Worm (Caenorhabditis elegans): ENCODE results near the gene C08F11.7.

C08F11.7 gene

DNA sequence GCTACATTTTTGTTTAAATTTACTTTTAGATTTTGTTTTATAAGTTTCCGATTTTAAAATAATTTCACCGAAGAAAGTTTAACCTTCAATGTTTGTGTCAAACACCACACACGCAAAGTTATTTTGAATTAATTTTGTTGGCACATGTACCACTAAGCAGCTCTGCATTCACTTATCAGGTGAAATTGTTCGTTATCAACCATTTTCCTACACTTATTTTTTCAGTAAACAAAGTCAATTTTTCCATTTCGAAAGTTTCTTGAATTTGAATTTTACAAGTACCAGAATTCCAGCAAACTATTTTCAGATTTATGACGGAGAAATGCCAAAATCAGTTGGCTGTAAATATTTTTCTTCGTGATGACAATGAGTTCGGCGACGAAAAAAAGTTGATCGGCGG, 17.9 kb upstream of the C08F11.7 start, which contains the start of gene C08F11.3:
C08F11.3 (plus strand) TSS at position 301 of the 400 bp plus-strand sequence.
- TF ChIP-seq elt-2 (tag; optimal IDR thresholded peaks at IDR 0.05): peak; percentile 15
- TF ChIP-seq ceh-82 (tag; optimal IDR thresholded peaks at IDR 0.05): no peak
- no peak for TF ChIP-seq nhr-11 (tag; optimal IDR thresholded peaks at IDR 0.05)
- TF ChIP-seq ZK546.5 (tag; optimal IDR thresholded peaks at IDR 0.05): no peak
- TF ChIP-seq aly-2 (tag; optimal IDR thresholded peaks at IDR 0.05): no peak
- peak; percentile 19 for TF ChIP-seq pha-4 (tag; optimal IDR thresholded peaks at IDR 0.05)
- TF ChIP-seq nhr-28 (tag; optimal IDR thresholded peaks at IDR 0.05): no peak

DNA sequence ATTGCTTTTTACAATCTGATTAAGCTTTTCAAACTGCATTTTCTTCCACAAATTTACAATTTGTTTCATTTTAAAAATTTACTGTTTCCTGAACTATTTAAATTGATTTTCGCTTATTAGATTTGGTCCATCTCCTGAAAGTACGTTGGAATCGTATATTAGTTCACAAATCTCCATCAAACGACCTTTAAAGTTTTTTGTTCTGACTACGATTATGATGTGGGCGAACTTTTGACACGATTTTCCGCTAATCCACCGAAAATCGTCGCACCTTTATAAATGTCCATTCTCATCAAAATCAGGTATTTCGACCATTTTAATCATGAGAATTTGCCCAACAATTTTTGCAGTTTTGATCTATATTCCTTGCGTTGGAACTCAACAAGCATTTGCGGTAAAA, 13.5 kb upstream of the C08F11.7 start, which contains the start of gene C08F11.1:
C08F11.1 (plus strand) TSS at position 301 of the 400 bp plus-strand sequence.
- TF ChIP-seq nhr-23 (tag; optimal IDR thresholded peaks at IDR 0.05) (no peak), ceh-82 (tag; optimal IDR thresholded peaks at IDR 0.05) (no peak), nhr-11 (tag; optimal IDR thresholded peaks at IDR 0.05) (no peak), fkh-2 (tag; optimal IDR thresholded peaks at IDR 0.05) (no peak), sea-2 (GFP tag; optimal IDR thresholded peaks at IDR 0.05) (no peak), fos-1 (tag; optimal IDR thresholded peaks at IDR 0.05) (no peak), ceh-28 (tag; optimal IDR thresholded peaks at IDR 0.05) (no peak), egl-5 (tag; optimal IDR thresholded peaks at IDR 0.05) (no peak)

DNA sequence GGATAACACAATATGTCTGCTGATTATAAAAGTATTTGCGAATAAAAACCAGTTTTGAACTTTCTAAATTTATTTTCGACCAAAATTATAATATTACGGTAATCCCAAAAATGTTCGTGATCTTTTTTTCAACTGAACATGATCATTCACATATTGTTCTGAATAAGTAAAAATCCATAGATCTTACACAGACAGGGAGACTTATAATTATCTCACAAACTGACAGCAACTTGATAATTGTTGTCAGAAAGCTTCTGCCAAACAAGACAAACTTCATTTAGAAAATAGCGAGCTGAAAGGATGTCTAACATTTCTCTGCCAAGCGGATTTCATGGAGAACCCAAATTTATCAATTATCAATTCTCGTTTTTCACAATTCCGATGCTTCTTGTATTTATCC, 10.6 kb upstream of the C08F11.7 start, which contains the start of gene sru-21:
sru-21 (plus strand) TSS at position 301 of the 400 bp plus-strand sequence.
- TF ChIP-seq lin-15B (tag; optimal IDR thresholded peaks at IDR 0.05): no peak
- TF ChIP-seq nfya-1 (tag; optimal IDR thresholded peaks at IDR 0.05; ENCODE audit: insufficient read depth): no peak
- no peak for TF ChIP-seq unc-39 (tag; optimal IDR thresholded peaks at IDR 0.05)
- no peak for TF ChIP-seq lin-39 (tag; optimal IDR thresholded peaks at IDR 0.05)
- TF ChIP-seq sea-2 (GFP tag; optimal IDR thresholded peaks at IDR 0.05): no peak
- TF ChIP-seq egl-27 (tag; optimal IDR thresholded peaks at IDR 0.05): no peak
- no peak for TF ChIP-seq nhr-12 (tag; optimal IDR thresholded peaks at IDR 0.05)
- TF ChIP-seq mdl-1 (tag; optimal IDR thresholded peaks at IDR 0.05): no peak
- no peak for TF ChIP-seq ceh-28 (tag; optimal IDR thresholded peaks at IDR 0.05)
- TF ChIP-seq nhr-67 (tag; optimal IDR thresholded peaks at IDR 0.05): no peak
- TF ChIP-seq jun-1 (tag; optimal IDR thresholded peaks at IDR 0.05): no peak
- no peak for TF ChIP-seq elt-2 (tag; optimal IDR thresholded peaks at IDR 0.05)
- no peak for TF ChIP-seq ama-1 (optimal IDR thresholded peaks at IDR 0.05)
- no peak for TF ChIP-seq nhr-25 (tag; optimal IDR thresholded peaks at IDR 0.05)
- TF ChIP-seq ceh-82 (tag; optimal IDR thresholded peaks at IDR 0.05): no peak
- no peak for TF ChIP-seq tbx-2 (tag; optimal IDR thresholded peaks at IDR 0.05)
- TF ChIP-seq nhr-76 (tag; optimal IDR thresholded peaks at IDR 0.05): no peak
- no peak for TF ChIP-seq pha-4 (tag; optimal IDR thresholded peaks at IDR 0.05)
- TF ChIP-seq skn-1 (tag; optimal IDR thresholded peaks at IDR 0.05): no peak

- no peak for TF ChIP-seq jun-1 (tag; optimal IDR thresholded peaks at IDR 0.05)
- TF ChIP-seq nhr-11 (tag; optimal IDR thresholded peaks at IDR 0.05): no peak
- no peak for TF ChIP-seq ceh-28 (tag; optimal IDR thresholded peaks at IDR 0.05)
- peak; percentile 22 for TF ChIP-seq pha-4 (tag; optimal IDR thresholded peaks at IDR 0.05)
- TF ChIP-seq ceh-16 (tag; optimal IDR thresholded peaks at IDR 0.05): no peak
- no peak for TF ChIP-seq pqm-1 (tag; optimal IDR thresholded peaks at IDR 0.05)
- no peak for TF ChIP-seq lsy-12 (tag; optimal IDR thresholded peaks at IDR 0.05)
- no peak for TF ChIP-seq nhr-43 (tag; optimal IDR thresholded peaks at IDR 0.05; ENCODE audit: poor library complexity, severe bottlenecking)
Observed at ce11 chrIV:13632613-13633012, 4.5 kb upstream of the C08F11.7 start.

DNA sequence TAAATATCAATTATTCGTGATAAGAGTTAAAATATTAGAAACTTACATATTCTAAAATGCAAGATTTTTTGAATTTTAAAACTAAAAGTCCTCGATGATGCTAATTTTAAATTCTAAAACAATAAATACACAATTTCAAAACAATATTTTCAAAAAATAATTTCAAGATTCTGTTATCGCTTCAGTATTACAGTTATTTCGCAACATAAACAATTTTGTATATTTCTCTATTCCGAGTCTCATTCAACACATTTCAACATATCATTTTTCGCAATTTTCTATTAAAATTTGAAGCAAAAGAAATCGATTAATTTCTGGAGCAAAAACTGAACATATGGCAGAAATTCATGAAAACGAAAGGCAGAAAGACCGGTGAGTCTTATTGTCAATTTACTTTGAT, 3.9 kb upstream of the C08F11.7 start, which contains the start of gene fbxa-98:
fbxa-98 (plus strand) TSS at position 243 of the 400 bp plus-strand sequence.
- TF ChIP-seq unc-39 (tag; optimal IDR thresholded peaks at IDR 0.05) (no peak), lin-39 (tag; optimal IDR thresholded peaks at IDR 0.05) (no peak), nfya-1 (tag; optimal IDR thresholded peaks at IDR 0.05; ENCODE audit: insufficient read depth) (no peak), tbx-2 (tag; optimal IDR thresholded peaks at IDR 0.05) (no peak), nhr-23 (tag; optimal IDR thresholded peaks at IDR 0.05) (no peak), mml-1 (tag; optimal IDR thresholded peaks at IDR 0.05) (no peak), nhr-237 (tag; optimal IDR thresholded peaks at IDR 0.05) (no peak), snpc-4 (tag; optimal IDR thresholded peaks at IDR 0.05) (no peak), unc-62 (GFP tag; optimal IDR thresholded peaks at IDR 0.05) (no peak), jun-1 (tag; optimal IDR thresholded peaks at IDR 0.05) (no peak), nhr-43 (tag; optimal IDR thresholded peaks at IDR 0.05; ENCODE audit: poor library complexity, severe bottlenecking) (no peak), nhr-12 (tag; optimal IDR thresholded peaks at IDR 0.05) (no peak), R02D3.7 (tag; optimal IDR thresholded peaks at IDR 0.05) (no peak)

Data from whole organism, L3 larva.